Worm (Caenorhabditis elegans) whole organism, young adult: ENCODE data around the gene coa-7.

ENCODE experiments used
- F33H1.4 ChIP-seq: fragments of 200-800 bp; sonication (Bioruptor generic); IDR thresholded peaks from 2 replicates; pipeline ENCODE4 v1.3.6; 2022; ENCODE audit warnings: missing genetic modification reagents, missing genetic modification characterization, missing compliant biosample characterization
- ama-1 ChIP-seq, 3 experiments: fragments of 150-350 bp in 1 of 3; sonication (generic microtip) in 2 of 3; optimal IDR thresholded peaks; 2 replicates each; lab custom pipeline; 2014 to 2018; ENCODE audit warnings: missing biosample characterization in 2 of 3, missing genetic modification characterization in 2 of 3, missing genetic modification reagents in 2 of 3
- aptf-2 ChIP-seq: fragments of 200-800 bp; sonication (Bioruptor generic); conservative IDR thresholded peaks from 2 replicates; pipeline ENCODE4 v1.3.6; 2022; ENCODE audit warnings: missing genetic modification reagents, missing genetic modification characterization, missing compliant biosample characterization
- ceh-40 ChIP-seq: fragments of 200-800 bp; sonication (Bioruptor generic); IDR thresholded peaks from 2 replicates; pipeline ENCODE4 v1.3.6; 2022; ENCODE audit warnings: missing genetic modification characterization, missing compliant biosample characterization
- ceh-58 ChIP-seq: fragments of 200-800 bp; sonication (Bioruptor generic); IDR thresholded peaks from 2 replicates; pipeline ENCODE4 v1.3.6; 2022; ENCODE audit warnings: missing genetic modification characterization, missing compliant biosample characterization
- efl-1 ChIP-seq: fragments of 150-350 bp; optimal IDR thresholded peaks from 2 replicates; lab custom pipeline; 2014; ENCODE audit warnings: missing biosample characterization, missing genetic modification reagents, missing genetic modification characterization
- egl-18 ChIP-seq: fragments of 200-800 bp; sonication (Bioruptor generic); IDR thresholded peaks from 2 replicates; pipeline ENCODE4 v1.3.6; 2022; ENCODE audit warnings: missing genetic modification reagents, missing genetic modification characterization, missing compliant biosample characterization
- lin-54 ChIP-seq: fragments of 200-800 bp; sonication (Bioruptor generic); optimal IDR thresholded peaks from 2 replicates; lab custom pipeline; 2018; ENCODE audit warnings: mild to moderate bottlenecking, missing genetic modification characterization, missing compliant biosample characterization
- mcd-1 ChIP-seq: fragments of 200-800 bp; sonication (Bioruptor generic); IDR thresholded peaks from 2 replicates; pipeline ENCODE4 v1.3.6; 2022; ENCODE audit warnings: missing genetic modification reagents, missing genetic modification characterization, missing compliant biosample characterization
- mes-4 ChIP-seq: sonication (generic microtip); optimal IDR thresholded peaks from 2 replicates; lab custom pipeline; 2016; ENCODE audit warnings: missing genotype, missing genetic modification characterization, missing compliant biosample characterization
- nfya-2 ChIP-seq: fragments of 200-800 bp; sonication (Bioruptor generic); IDR thresholded peaks from 2 replicates; pipeline ENCODE4 v1.3.6; 2022; ENCODE audit warnings: missing genetic modification reagents, missing genetic modification characterization, missing compliant biosample characterization
- unc-62 ChIP-seq: fragments of 150-350 bp; optimal IDR thresholded peaks from 2 replicates; lab custom pipeline; 2014; ENCODE audit warnings: missing biosample characterization, missing genetic modification reagents, missing genetic modification characterization
- zim-3 ChIP-seq: sonication (generic microtip); optimal IDR thresholded peaks from 2 replicates; lab custom pipeline; 2017; ENCODE audit warnings: mild to moderate bottlenecking, missing genetic modification characterization, moderate library complexity, missing compliant biosample characterization
- ztf-28 ChIP-seq: fragments of 200-800 bp; sonication (Bioruptor generic); IDR thresholded peaks from 2 replicates; pipeline ENCODE4 v1.3.6; 2022; ENCODE audit warnings: missing genetic modification reagents, missing genetic modification characterization, missing compliant biosample characterization

coa-7 gene

DNA sequence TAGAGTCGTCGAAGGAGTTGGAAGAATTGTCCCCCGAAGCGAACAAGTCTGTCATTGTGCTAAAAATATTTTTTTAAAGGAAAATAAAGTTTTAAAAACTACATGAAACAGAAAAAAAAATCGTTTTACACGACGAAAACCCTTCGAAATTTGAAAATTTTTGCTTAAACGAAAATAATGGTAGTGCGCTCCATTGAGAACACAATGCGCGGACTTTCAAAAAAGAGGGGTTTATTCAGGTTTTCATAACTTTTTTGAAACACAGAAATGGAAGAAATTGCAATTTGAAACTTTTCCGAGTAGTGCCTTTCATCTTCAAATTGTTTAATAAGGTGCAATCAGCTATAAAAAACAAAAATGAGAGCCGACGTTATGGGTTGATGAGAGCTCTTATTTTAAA lies 51.2 kb downstream of the coa-7 start, which contains the start of gene npp-5:
npp-5 (minus strand) TSS at position 59 of the 400 bp plus-strand sequence.
- TF ChIP-seq nfya-2, result no peak
- no peak for TF ChIP-seq aptf-2
- peak; percentile 29 for TF ChIP-seq efl-1 (GFP tag; lab: Kevin White, UChicago)
- TF ChIP-seq mcd-1 (GFP tag; lab: Robert Waterston, UW), result peak; percentile 63; the same call in 1 of the 2 replicates
- no peak for TF ChIP-seq ceh-58 (GFP tag; lab: Robert Waterston, UW)
- TF ChIP-seq unc-62, result no peak
- TF ChIP-seq lin-54 (GFP tag; lab: Kevin White, UChicago), result peak; percentile 52
- TF ChIP-seq mes-4 (tag; lab: Kevin White, UChicago), result no peak
- no peak for TF ChIP-seq ama-1 (optimal IDR thresholded peaks at IDR 0.05; lab: Kevin White, UChicago)
- no peak for TF ChIP-seq ama-1 (GFP tag; optimal IDR thresholded peaks at IDR 0.05; lab: Kevin White, UChicago)
- TF ChIP-seq ceh-40 (GFP tag; lab: Robert Waterston, UW), result no peak
- no peak for TF ChIP-seq egl-18 (GFP tag; lab: Robert Waterston, UW)
- no peak for TF ChIP-seq ztf-28
- no peak for TF ChIP-seq zim-3 (tag; lab: Kevin White, UChicago)
- TF ChIP-seq F33H1.4 (GFP tag; lab: Robert Waterston, UW), result no peak
